Worm (Caenorhabditis elegans): ENCODE measurements around the gene F07H5.10.

DNA sequence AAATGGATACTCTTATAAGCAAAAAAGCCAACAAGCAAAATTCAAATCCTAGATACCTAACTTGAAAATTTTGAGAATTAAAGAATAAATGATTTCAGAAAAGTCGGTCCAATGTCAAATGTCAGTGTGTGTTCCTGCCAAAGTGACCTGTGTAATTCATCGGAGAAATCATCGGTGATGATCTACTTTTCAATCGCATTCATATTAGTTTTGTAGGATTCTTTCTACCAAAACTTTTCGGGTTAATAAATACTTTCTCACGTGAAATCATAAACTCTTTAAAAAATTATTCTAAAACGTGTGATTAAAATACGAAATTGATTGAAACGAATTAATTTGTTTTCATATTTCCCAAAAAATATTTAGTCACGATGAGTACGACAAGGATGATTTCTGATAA lies 30.6 kb upstream of the F07H5.10 start, which contains the start of gene F46C5.7:
- TF ChIP-seq snpc-4 (tag; optimal IDR thresholded peaks at IDR 0.05) (no peak), ham-2 (GFP tag; optimal IDR thresholded peaks at IDR 0.05) (no peak), ztf-11 (tag; optimal IDR thresholded peaks at IDR 0.05) (no peak), nhr-237 (tag; optimal IDR thresholded peaks at IDR 0.05) (no peak), mab-5 (tag; optimal IDR thresholded peaks at IDR 0.05) (no peak), unc-39 (tag; optimal IDR thresholded peaks at IDR 0.05) (no peak)
